Fruit fly (Drosophila melanogaster): ENCODE results near the gene CG4572.

The CG4572 gene

DNA sequence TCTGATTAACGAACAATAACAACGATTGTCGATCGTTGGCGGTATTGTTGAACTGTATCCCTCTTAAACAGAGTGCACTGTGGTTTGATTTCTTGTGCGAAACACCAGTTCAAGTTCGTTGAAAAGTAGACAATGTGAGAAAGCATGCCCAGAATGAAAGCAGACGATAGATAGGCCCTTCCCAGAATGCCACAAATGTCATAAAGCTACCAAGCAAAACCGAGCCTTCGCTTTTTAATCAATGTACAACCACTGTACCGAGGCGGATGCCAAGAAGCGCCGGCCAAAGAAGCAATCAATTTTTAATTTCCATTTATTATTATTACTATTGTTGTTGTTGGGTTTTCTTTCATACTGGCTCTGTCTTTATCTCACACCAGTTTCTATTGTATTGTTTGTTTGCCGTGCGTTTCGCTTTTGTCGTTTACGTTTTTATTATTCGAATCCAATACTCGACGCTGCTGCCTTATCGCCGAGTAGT, 44.7 kb upstream of the CG4572 start (continued):
- TF ChIP-seq CG6254 (GFP tag; optimal IDR thresholded peaks at IDR 0.05) (peak; percentile 50), Dfd (GFP tag; optimal IDR thresholded peaks at IDR 0.05) (no peak), oc (tag; optimal IDR thresholded peaks at IDR 0.05) (peak; percentile 76), Gug (GFP tag; IDR thresholded peaks at IDR 0.05) (peak; percentile 90), CG42726 (GFP tag; IDR thresholded peaks at IDR 0.05; ENCODE audit: partially characterized antibody) (no peak), pros (GFP tag; optimal IDR thresholded peaks at IDR 0.05) (no peak), Lhr (GFP tag; optimal IDR thresholded peaks at IDR 0.05) (no peak), CrebB (tag; optimal IDR thresholded peaks at IDR 0.05) (peak; percentile 71), CG1603 (tag; optimal IDR thresholded peaks at IDR 0.05) (peak; percentile 90), CG10959 (GFP tag; IDR thresholded peaks at IDR 0.05) (peak; percentile 69), CG17612 (GFP tag; IDR thresholded peaks at IDR 0.05) (peak; percentile 59; the same call in 1 of the 2 replicates), cas (GFP tag; IDR thresholded peaks at IDR 0.05) (peak; percentile 67; the same call in 1 of the 2 replicates), gfzf (GFP tag; optimal IDR thresholded peaks at IDR 0.05) (no peak), org-1 (GFP tag; optimal IDR thresholded peaks at IDR 0.05) (peak; percentile 77), pho (GFP tag; optimal IDR thresholded peaks at IDR 0.05) (peak; percentile 73), CG4404 (GFP tag; IDR thresholded peaks at IDR 0.05) (peak; percentile 59), dysf (GFP tag; IDR thresholded peaks at IDR 0.05) (peak; percentile 90), kay (GFP tag; optimal IDR thresholded peaks at IDR 0.05) (peak; percentile 65), Usf (GFP tag; optimal IDR thresholded peaks at IDR 0.05) (peak; percentile 35)

DNA sequence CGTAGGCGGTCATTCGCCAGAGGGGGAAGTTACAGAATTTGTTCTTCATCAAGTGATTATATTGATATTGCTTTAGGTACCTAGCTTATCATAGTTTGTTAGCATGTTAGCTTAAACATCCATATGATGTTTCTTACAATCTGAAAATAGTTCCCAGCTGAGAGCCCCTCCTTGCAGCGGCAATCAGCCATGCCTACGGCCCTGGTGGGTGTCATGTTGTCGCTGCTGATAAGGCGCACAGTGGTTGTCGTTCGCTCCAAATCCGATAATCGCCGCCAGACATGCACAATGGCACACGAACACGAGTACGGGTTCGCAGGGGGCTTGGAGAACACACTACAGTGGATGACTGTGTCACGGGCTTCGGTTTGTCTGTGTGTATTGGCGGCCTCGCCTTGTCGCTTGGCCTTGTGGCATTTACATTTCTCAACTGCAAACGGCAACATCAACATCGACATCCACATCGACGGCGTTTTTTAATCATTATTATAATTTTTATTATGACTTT, 41.8 kb upstream of the CG4572 start:
- peak; percentile 73 for TF ChIP-seq rib (GFP tag; IDR thresholded peaks at IDR 0.05)
- TF ChIP-seq CG7357 (GFP tag; IDR thresholded peaks at IDR 0.05): peak; percentile 34; the same call in 1 of the 3 replicates
- peak in 1 of 2 experiments; percentile 41 for TF ChIP-seq crp (GFP tag; optimal IDR thresholded peaks at IDR 0.05)
- TF ChIP-seq wek (GFP tag; optimal IDR thresholded peaks at IDR 0.05): no peak
- no peak; the same call in 1 of the 2 replicates for TF ChIP-seq Ravus (GFP tag; IDR thresholded peaks at IDR 0.05)
- TF ChIP-seq ac (GFP tag; optimal IDR thresholded peaks at IDR 0.05): peak; percentile 21
- TF ChIP-seq CG3726 (GFP tag; IDR thresholded peaks at IDR 0.05): peak; percentile 78; the same call in 1 of the 3 replicates
- TF ChIP-seq phol (tag; optimal IDR thresholded peaks at IDR 0.05): peak; percentile 72
- peak; percentile 72; the same call in 1 of the 3 replicates for TF ChIP-seq otp (GFP tag; IDR thresholded peaks at IDR 0.05)
- no peak for TF ChIP-seq unc-4 (GFP tag; IDR thresholded peaks at IDR 0.05; ENCODE audit: partially characterized antibody)
- TF ChIP-seq CG16863 (GFP tag; optimal IDR thresholded peaks at IDR 0.05): peak; percentile 82
- peak; percentile 38 for TF ChIP-seq D19A (tag; optimal IDR thresholded peaks at IDR 0.05)
- peak; percentile 80 for TF ChIP-seq BtbVII (GFP tag; optimal IDR thresholded peaks at IDR 0.05)
- TF ChIP-seq Dip3 (GFP tag; optimal IDR thresholded peaks at IDR 0.05): peak; percentile 86
- TF ChIP-seq CG13123 (GFP tag; optimal IDR thresholded peaks at IDR 0.05): peak; percentile 70
- TF ChIP-seq CG17385 (GFP tag; optimal IDR thresholded peaks at IDR 0.05): peak; percentile 59
- TF ChIP-seq vnd (GFP tag; IDR thresholded peaks at IDR 0.05; ENCODE audit: partially characterized antibody): no peak
- TF ChIP-seq pnt (GFP tag; optimal IDR thresholded peaks at IDR 0.05): peak; percentile 64
- no peak for TF ChIP-seq run (tag; optimal IDR thresholded peaks at IDR 0.05)
- peak; percentile 70 for TF ChIP-seq Mad (GFP tag; optimal IDR thresholded peaks at IDR 0.05)
- TF ChIP-seq ab (GFP tag; optimal IDR thresholded peaks at IDR 0.05): peak; percentile 70
- peak; percentile 81 for TF ChIP-seq Sox102F (GFP tag; optimal IDR thresholded peaks at IDR 0.05)
- TF ChIP-seq ap (GFP tag; IDR thresholded peaks at IDR 0.05): peak; percentile 58
- TF ChIP-seq CG11456 (GFP tag; IDR thresholded peaks at IDR 0.05): peak; percentile 80
- TF ChIP-seq lov (optimal IDR thresholded peaks at IDR 0.05): no peak
- 0 out of 3 replicates have a peak, but pooled peaks have one; percentile 56 for TF ChIP-seq lov (GFP tag; IDR thresholded peaks at IDR 0.05)
- TF ChIP-seq hth (optimal IDR thresholded peaks at IDR 0.05): no peak
- no peak for TF ChIP-seq btn (GFP tag; optimal IDR thresholded peaks at IDR 0.05)
- peak; percentile 81 for TF ChIP-seq Hsf (GFP tag; optimal IDR thresholded peaks at IDR 0.05)
- TF ChIP-seq crol (GFP tag; IDR thresholded peaks at IDR 0.05): no peak
- peak; percentile 55 for TF ChIP-seq Sox100B (GFP tag; optimal IDR thresholded peaks at IDR 0.05)
- TF ChIP-seq CG4424 (GFP tag; optimal IDR thresholded peaks at IDR 0.05): peak; percentile 62
